Worm (Caenorhabditis elegans) whole organism, L4/young adult: ENCODE results near the gene col-170.

Experiments
- W03F9.2 ChIP-seq: fragments of 150-350 bp; optimal IDR thresholded peaks from 2 replicates; lab custom pipeline; 2014; ENCODE audit warnings: missing biosample characterization, missing genetic modification characterization
- dao-5 ChIP-seq: sonication (generic microtip); optimal IDR thresholded peaks from 2 replicates; lab custom pipeline; 2016; ENCODE audit warnings: missing genotype, missing genetic modification characterization, moderate library complexity, missing compliant biosample characterization
- him-1 ChIP-seq: sonication (generic microtip); optimal IDR thresholded peaks from 2 replicates; lab custom pipeline; 2016; ENCODE audit warnings: missing genotype, missing genetic modification reagents, missing genetic modification characterization, missing compliant biosample characterization

- TF ChIP-seq him-1: no peak
- TF ChIP-seq dao-5 (tag; lab: Kevin White, UChicago): no peak
- no peak for TF ChIP-seq W03F9.2
Observed at ce11 chrX:6345785-6346184, 14.3 kb downstream of the col-170 start.
